Worm (Caenorhabditis elegans) whole organism, young adult: ENCODE results near the gene acdh-9.

Experiments
- attf-3 ChIP-seq: fragments of 200-800 bp; sonication (Bioruptor generic); conservative IDR thresholded peaks from 2 replicates; pipeline ENCODE4 v1.3.6; 2022; ENCODE audit warnings: missing genetic modification reagents, missing genetic modification characterization, missing compliant biosample characterization
- mcd-1 ChIP-seq: fragments of 200-800 bp; sonication (Bioruptor generic); IDR thresholded peaks from 2 replicates; pipeline ENCODE4 v1.3.6; 2022; ENCODE audit warnings: missing genetic modification reagents, missing genetic modification characterization, missing compliant biosample characterization
- snpc-4 ChIP-seq, 5 experiments: fragments of 150-350 bp in 1 of 5; sonication (generic microtip) in 4 of 5; optimal IDR thresholded peaks; 2 replicates each; lab custom pipeline; 2014 to 2018; ENCODE audit warnings: missing genetic modification characterization in 5 of 5, missing biosample characterization in 3 of 5, antibody characterized with exemption in 2 of 5, mild to moderate bottlenecking in 2 of 5, missing compliant biosample characterization in 2 of 5, missing genotype in 2 of 5, moderate library complexity in 2 of 5, missing genetic modification reagents in 1 of 5

ce11 chrII:823529-823928, 24.9 kb downstream of the acdh-9 start, which contains the start of gene F46F5.10:
- TF ChIP-seq attf-3 = no peak
- TF ChIP-seq snpc-4 (GFP tag; optimal IDR thresholded peaks at IDR 0.05; lab: Kevin White, UChicago) = no peak
- TF ChIP-seq snpc-4 (tag; optimal IDR thresholded peaks at IDR 0.05; lab: Kevin White, UChicago) = no peak
- TF ChIP-seq mcd-1 (GFP tag; lab: Robert Waterston, UW) = no peak
